Fruit fly (Drosophila melanogaster): ENCODE data around the gene CG42359.
A peak's percentile ranks its signal among the peaks of the same experiment; 100 is the strongest.

Gene CG42359

DNA sequence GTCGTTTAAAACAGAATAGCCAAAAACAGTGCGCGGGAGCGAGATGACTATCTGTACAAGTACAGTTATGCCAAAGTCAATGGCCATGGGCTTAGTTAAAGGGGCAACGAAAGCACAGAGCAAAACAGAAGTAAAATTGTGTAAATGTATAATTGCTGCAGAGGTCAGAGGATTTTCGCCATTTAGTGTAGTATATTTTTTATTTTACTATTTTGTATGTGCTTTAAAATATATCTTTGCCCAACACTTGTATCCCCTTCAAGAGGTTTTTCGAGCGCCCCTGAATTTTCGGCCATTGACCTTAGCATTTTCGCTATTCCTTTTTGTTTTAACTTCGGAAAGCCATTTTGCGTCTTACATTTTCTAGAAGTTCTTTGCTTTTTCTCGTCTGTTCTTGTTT lies 4.1 kb downstream of the CG42359 start (continued):
- no peak for TF ChIP-seq unc-4 (GFP tag; IDR thresholded peaks at IDR 0.05; ENCODE audit: partially characterized antibody)
- 0 out of 2 replicates have a peak, but pooled peaks have one; percentile 36 for TF ChIP-seq vvl (GFP tag; IDR thresholded peaks at IDR 0.05)
- TF ChIP-seq HLH3B (GFP tag; IDR thresholded peaks at IDR 0.05): 0 out of 2 replicates have a peak, but pooled peaks have one; percentile 22
- no peak for TF ChIP-seq CG6791 (GFP tag; IDR thresholded peaks at IDR 0.05; ENCODE audit: partially characterized antibody)
- TF ChIP-seq CG1529 (GFP tag; optimal IDR thresholded peaks at IDR 0.05): no peak
- peak; percentile 32; the same call in 1 of the 2 replicates for TF ChIP-seq CG14667 (GFP tag; IDR thresholded peaks at IDR 0.05)
- TF ChIP-seq dmrt99B (tag; optimal IDR thresholded peaks at IDR 0.05): peak; percentile 21
- TF ChIP-seq Mrtf (GFP tag; IDR thresholded peaks at IDR 0.05): no peak
- TF ChIP-seq bsh (GFP tag; optimal IDR thresholded peaks at IDR 0.05): peak in 1 of 2 experiments; percentile 13
- TF ChIP-seq CG5953 (GFP tag; IDR thresholded peaks at IDR 0.05): no peak
- no peak for TF ChIP-seq eve (GFP tag; optimal IDR thresholded peaks at IDR 0.05)
- no peak for TF ChIP-seq gro (GFP tag; optimal IDR thresholded peaks at IDR 0.05)
- peak; percentile 51; the same call in 1 of the 2 replicates for TF ChIP-seq CG14441 (GFP tag; IDR thresholded peaks at IDR 0.05)
- no peak for TF ChIP-seq hkb (optimal IDR thresholded peaks at IDR 0.05)
- peak; percentile 19; the same call in 1 of the 2 replicates for TF ChIP-seq hkb (GFP tag; IDR thresholded peaks at IDR 0.05)
- no peak for TF ChIP-seq MTF-1 (GFP tag; optimal IDR thresholded peaks at IDR 0.05; ENCODE audit: borderline replicate concordance)
- no peak for TF ChIP-seq CG30020 (tag; optimal IDR thresholded peaks at IDR 0.05)
- TF ChIP-seq CG34376 (GFP tag; optimal IDR thresholded peaks at IDR 0.05): no peak
- TF ChIP-seq h (optimal IDR thresholded peaks at IDR 0.05): no peak
- TF ChIP-seq CoRest (tag; optimal IDR thresholded peaks at IDR 0.05): peak; percentile 17
- no peak for TF ChIP-seq jigr1 (GFP tag; IDR thresholded peaks at IDR 0.05)
- TF ChIP-seq Adf1 (GFP tag; IDR thresholded peaks at IDR 0.05): no peak
- TF ChIP-seq ranshi (GFP tag; IDR thresholded peaks at IDR 0.05): peak; percentile 53; the same call in 1 of the 2 replicates
- no peak for TF ChIP-seq ham (GFP tag; IDR thresholded peaks at IDR 0.05)
- no peak for TF ChIP-seq CG12391 (tag; optimal IDR thresholded peaks at IDR 0.05)
- TF ChIP-seq tgo (GFP tag; IDR thresholded peaks at IDR 0.05): no peak; the same call in 2 of the 3 replicates
- no peak for TF ChIP-seq mam (GFP tag; optimal IDR thresholded peaks at IDR 0.05)
- TF ChIP-seq Sin3A (optimal IDR thresholded peaks at IDR 0.05): no peak
- 0 out of 2 replicates have a peak, but pooled peaks have one; percentile 24 for TF ChIP-seq Ada2b (GFP tag; IDR thresholded peaks at IDR 0.05)
- TF ChIP-seq CG10321 (GFP tag; IDR thresholded peaks at IDR 0.05): peak; percentile 65
- no peak for TF ChIP-seq CG3995 (GFP tag; optimal IDR thresholded peaks at IDR 0.05)
- TF ChIP-seq ash1 (GFP tag; optimal IDR thresholded peaks at IDR 0.05): no peak
- TF ChIP-seq CG2120 (GFP tag; optimal IDR thresholded peaks at IDR 0.05): peak; percentile 22
- no peak for TF ChIP-seq CG11560 (tag; IDR thresholded peaks at IDR 0.05)
- peak; percentile 7 for TF ChIP-seq nmo (GFP tag; optimal IDR thresholded peaks at IDR 0.05)
- TF ChIP-seq CG12219 (GFP tag; optimal IDR thresholded peaks at IDR 0.05): no peak
- TF ChIP-seq CG10209 (GFP tag; optimal IDR thresholded peaks at IDR 0.05): no peak
- TF ChIP-seq CG1024 (GFP tag; IDR thresholded peaks at IDR 0.05): no peak
- no peak for TF ChIP-seq ap (GFP tag; IDR thresholded peaks at IDR 0.05)
- no peak for TF ChIP-seq cg (GFP tag; optimal IDR thresholded peaks at IDR 0.05)
- TF ChIP-seq HmgD (GFP tag; optimal IDR thresholded peaks at IDR 0.05): no peak
- 0 out of 2 replicates have a peak, but pooled peaks have one; percentile 8 for TF ChIP-seq H2.0 (GFP tag; IDR thresholded peaks at IDR 0.05)
- no peak for TF ChIP-seq Side (GFP tag; optimal IDR thresholded peaks at IDR 0.05)
- peak; percentile 49; the same call in 1 of the 3 replicates for TF ChIP-seq ci (GFP tag; IDR thresholded peaks at IDR 0.05)
- peak; percentile 3 for TF ChIP-seq unpg (GFP tag; optimal IDR thresholded peaks at IDR 0.05)
- no peak for TF ChIP-seq crc (GFP tag; optimal IDR thresholded peaks at IDR 0.05)
- TF ChIP-seq Atf-2 (GFP tag; optimal IDR thresholded peaks at IDR 0.05): no peak
- no peak for TF ChIP-seq Xbp1 (GFP tag; optimal IDR thresholded peaks at IDR 0.05)
- peak; percentile 1 for TF ChIP-seq HmgZ (tag; optimal IDR thresholded peaks at IDR 0.05)
- TF ChIP-seq NFAT (GFP tag; IDR thresholded peaks at IDR 0.05): no peak
- TF ChIP-seq ab (GFP tag; optimal IDR thresholded peaks at IDR 0.05): no peak
- TF ChIP-seq CG17612 (GFP tag; IDR thresholded peaks at IDR 0.05): no peak
- no peak for TF ChIP-seq Nf-YC (tag; optimal IDR thresholded peaks at IDR 0.05)
